Worm (Caenorhabditis elegans): Measurements from ENCODE around the gene E02H9.7.

E02H9.7 gene

ce11 chrIII:2418159-2418658, 27.3 kb downstream of the E02H9.7 start, which contains the start of the genes W04B5.5 and W04B5.3:
TSS of gene W04B5.5 (minus strand) at chrIII:2418209.
TSS of gene W04B5.3 (plus strand) at chrIII:2418514.
- peak; percentile 25 for TF ChIP-seq attf-5 (GFP tag; optimal IDR thresholded peaks at IDR 0.05)
- TF ChIP-seq hsf-1 (GFP tag; IDR thresholded peaks at IDR 0.05): peak; percentile 38; the same call in 1 of the 2 replicates
- TF ChIP-seq pha-4 (tag; optimal IDR thresholded peaks at IDR 0.05): no peak
- peak; percentile 94 for TF ChIP-seq lin-54 (GFP tag; optimal IDR thresholded peaks at IDR 0.05)
- no peak for TF ChIP-seq ets-4 (GFP tag; optimal IDR thresholded peaks at IDR 0.05)
- TF ChIP-seq efl-1 (GFP tag; optimal IDR thresholded peaks at IDR 0.05): peak; percentile 82
- peak; percentile 32 for TF ChIP-seq unc-62 (GFP tag; optimal IDR thresholded peaks at IDR 0.05)
- peak; percentile 19 for TF ChIP-seq tlf-1 (GFP tag; optimal IDR thresholded peaks at IDR 0.05)
- no peak for TF ChIP-seq dpff-1 (tag; optimal IDR thresholded peaks at IDR 0.05)
- peak; percentile 73 for TF ChIP-seq mcd-1 (GFP tag; IDR thresholded peaks at IDR 0.05)
- peak; percentile 52 for TF ChIP-seq F33H1.4 (GFP tag; IDR thresholded peaks at IDR 0.05)
- TF ChIP-seq let-607 (tag; optimal IDR thresholded peaks at IDR 0.05): peak in 1 of 2 experiments; percentile 26
- peak in 2 of 3 experiments; percentile 68 to 82 for TF ChIP-seq lin-35 (GFP tag; optimal IDR thresholded peaks at IDR 0.05)
- TF ChIP-seq lin-40 (tag; optimal IDR thresholded peaks at IDR 0.05): peak; percentile 34
- no peak for TF ChIP-seq sea-2 (GFP tag; IDR thresholded peaks at IDR 0.05)
- peak; percentile 29 for TF ChIP-seq nhr-80 (tag; optimal IDR thresholded peaks at IDR 0.05)
- TF ChIP-seq dox-1 (GFP tag; IDR thresholded peaks at IDR 0.05): peak; percentile 41; the same call in 1 of the 2 replicates
- no peak for TF ChIP-seq ceh-100 (GFP tag; IDR thresholded peaks at IDR 0.05)
- no peak for TF ChIP-seq somi-1 (GFP tag; optimal IDR thresholded peaks at IDR 0.05)
- no peak for TF ChIP-seq xnd-1 (tag; optimal IDR thresholded peaks at IDR 0.05)
- TF ChIP-seq ztf-3 (GFP tag; optimal IDR thresholded peaks at IDR 0.05): no peak
- TF ChIP-seq sdz-38 (tag; optimal IDR thresholded peaks at IDR 0.05): no peak
- no peak for TF ChIP-seq snpc-4 (GFP tag; optimal IDR thresholded peaks at IDR 0.05)
- peak in 1 of 4 experiments; percentile 0 for TF ChIP-seq snpc-4 (tag; optimal IDR thresholded peaks at IDR 0.05)
- TF ChIP-seq F55B11.4 (tag; optimal IDR thresholded peaks at IDR 0.05; ENCODE audit: borderline replicate concordance, insufficient read depth): no peak
- TF ChIP-seq lsl-1 (GFP tag; optimal IDR thresholded peaks at IDR 0.05): peak; percentile 37
- peak; percentile 68 for TF ChIP-seq madf-6 (GFP tag; IDR thresholded peaks at IDR 0.05)
- TF ChIP-seq cebp-1 (GFP tag; IDR thresholded peaks at IDR 0.05): 0 out of 2 replicates have a peak, but pooled peaks have one; percentile 24
- TF ChIP-seq cebp-1 (tag; optimal IDR thresholded peaks at IDR 0.05): peak; percentile 61
- TF ChIP-seq dpl-1 (GFP tag; optimal IDR thresholded peaks at IDR 0.05): peak; percentile 80
- no peak for TF ChIP-seq egl-18 (GFP tag; IDR thresholded peaks at IDR 0.05)
- no peak for TF ChIP-seq ceh-40 (GFP tag; IDR thresholded peaks at IDR 0.05)
- no peak for TF ChIP-seq F22D6.2 (tag; optimal IDR thresholded peaks at IDR 0.05)
- TF ChIP-seq Y95B8A.8 (GFP tag; IDR thresholded peaks at IDR 0.05): no peak
- no peak for TF ChIP-seq ama-1 (optimal IDR thresholded peaks at IDR 0.05)
- TF ChIP-seq ama-1 (GFP tag; optimal IDR thresholded peaks at IDR 0.05): no peak
- TF ChIP-seq attf-6 (GFP tag; IDR thresholded peaks at IDR 0.05): no peak
- peak; percentile 60; the same call in 1 of the 2 replicates for TF ChIP-seq pbrm-1 (GFP tag; IDR thresholded peaks at IDR 0.05)
- peak; percentile 31 for TF ChIP-seq tbp1 (GFP tag; optimal IDR thresholded peaks at IDR 0.05)
- TF ChIP-seq snpc-1.3 (tag; optimal IDR thresholded peaks at IDR 0.05; ENCODE audit: insufficient read depth): no peak
- TF ChIP-seq rpc-1 (optimal IDR thresholded peaks at IDR 0.05): no peak
- TF ChIP-seq rpc-1 (tag; optimal IDR thresholded peaks at IDR 0.05): no peak
- no peak for TF ChIP-seq chd-7 (tag; optimal IDR thresholded peaks at IDR 0.05)
- no peak for TF ChIP-seq madf-10 (tag; optimal IDR thresholded peaks at IDR 0.05)
- 0 out of 2 replicates have a peak, but pooled peaks have one; percentile 12 for TF ChIP-seq rcor-1 (GFP tag; IDR thresholded peaks at IDR 0.05)
- no peak for TF ChIP-seq ccch-3 (GFP tag; optimal IDR thresholded peaks at IDR 0.05)

All from whole organism, young adult.